Fruit fly (Drosophila melanogaster): ENCODE data around the gene Smyd5.

dm6 chr3R:21184373-21185132, 34.0 kb downstream of the Smyd5 start:
- TF ChIP-seq pnt (GFP tag; optimal IDR thresholded peaks at IDR 0.05): peak; percentile 43
- TF ChIP-seq ham (GFP tag; IDR thresholded peaks at IDR 0.05): peak; percentile 38; the same call in 1 of the 2 replicates
- TF ChIP-seq Six4 (GFP tag; optimal IDR thresholded peaks at IDR 0.05): peak; percentile 42
- no peak for TF ChIP-seq Deaf1 (tag; optimal IDR thresholded peaks at IDR 0.05)
- no peak for TF ChIP-seq CG7963 (GFP tag; IDR thresholded peaks at IDR 0.05; ENCODE audit: partially characterized antibody)
- TF ChIP-seq CG3163 (GFP tag; optimal IDR thresholded peaks at IDR 0.05): peak; percentile 64
- peak; percentile 37; the same call in 1 of the 2 replicates for TF ChIP-seq sisA (GFP tag; IDR thresholded peaks at IDR 0.05)
- TF ChIP-seq dan (GFP tag; IDR thresholded peaks at IDR 0.05): no peak
- peak in 1 of 2 experiments; percentile 59 for TF ChIP-seq bsh (GFP tag; optimal IDR thresholded peaks at IDR 0.05)
- peak; percentile 65 for TF ChIP-seq CG11398 (GFP tag; optimal IDR thresholded peaks at IDR 0.05)
- TF ChIP-seq psq (GFP tag; optimal IDR thresholded peaks at IDR 0.05): peak; percentile 68
- TF ChIP-seq Fer3 (tag; optimal IDR thresholded peaks at IDR 0.05): peak; percentile 55
- TF ChIP-seq CG8478 (optimal IDR thresholded peaks at IDR 0.05): no peak
- peak; percentile 55 for TF ChIP-seq fd96Cb (tag; optimal IDR thresholded peaks at IDR 0.05)
